Fruit fly (Drosophila melanogaster) whole organism, embryonic: ENCODE data around the gene alpha-Est9.

Source experiments
- Adf1 ChIP-seq: fragments of 200-800 bp; sonication (Bioruptor generic); IDR thresholded peaks from 2 replicates; pipeline ENCODE4 v1.3.6; 2022; ENCODE audit warnings: missing biosample characterization, missing genetic modification characterization
- Asciz ChIP-seq: fragments of 200-800 bp; sonication (Bioruptor generic); optimal IDR thresholded peaks from 2 replicates; lab custom pipeline; 2017; ENCODE audit warnings: missing biosample characterization, mild to moderate bottlenecking, missing genetic modification characterization, missing genetic modification reagents
- B-H1 ChIP-seq: fragments of 200-800 bp; sonication (Bioruptor generic); IDR thresholded peaks from 3 replicates; pipeline ENCODE4 v1.3.6; 2022; ENCODE audit warnings: missing biosample characterization, missing genetic modification characterization
- Bteb2 ChIP-seq: fragments of 200-800 bp; sonication (Bioruptor generic); optimal IDR thresholded peaks from 2 replicates; lab custom pipeline; 2016; ENCODE audit warnings: missing biosample characterization, missing genetic modification characterization
- CG12236 ChIP-seq: fragments of 200-800 bp; sonication (Bioruptor generic); optimal IDR thresholded peaks from 2 replicates; lab custom pipeline; 2016; ENCODE audit warnings: missing biosample characterization, missing genetic modification characterization
- CG12659 ChIP-seq: fragments of 200-800 bp; sonication (Bioruptor generic); optimal IDR thresholded peaks from 3 replicates; lab custom pipeline; 2017; ENCODE audit warnings: mild to moderate bottlenecking, missing biosample characterization, missing genetic modification reagents, missing genetic modification characterization
- CG13424 ChIP-seq: fragments of 200-800 bp; sonication (Bioruptor generic); optimal IDR thresholded peaks from 2 replicates; lab custom pipeline; 2019; ENCODE audit warnings: missing biosample characterization, mild to moderate bottlenecking, missing genetic modification characterization, moderate library complexity
- CG14441 ChIP-seq: fragments of 200-800 bp; sonication (Bioruptor generic); IDR thresholded peaks from 2 replicates; pipeline ENCODE4 v1.3.6; 2022; ENCODE audit warnings: missing biosample characterization, missing genetic modification characterization
- CG15011 ChIP-seq: fragments of 200-800 bp; sonication (Bioruptor generic); optimal IDR thresholded peaks from 3 replicates; lab custom pipeline; 2018; ENCODE audit warnings: missing biosample characterization, mild to moderate bottlenecking, missing genetic modification characterization
- CG15269 ChIP-seq: fragments of 200-800 bp; sonication (Bioruptor generic); optimal IDR thresholded peaks from 2 replicates; lab custom pipeline; 2018; ENCODE audit warnings: missing biosample characterization, mild to moderate bottlenecking, missing genetic modification characterization, moderate library complexity
- CG17802 ChIP-seq: fragments of 200-800 bp; sonication (Bioruptor generic); optimal IDR thresholded peaks from 2 replicates; lab custom pipeline; 2018; ENCODE audit warnings: missing biosample characterization, mild to moderate bottlenecking, missing genetic modification characterization, moderate library complexity
- CG18476 ChIP-seq: fragments of 200-800 bp; sonication (Bioruptor generic); optimal IDR thresholded peaks from 2 replicates; lab custom pipeline; 2016; ENCODE audit warnings: missing biosample characterization, mild to moderate bottlenecking, missing genetic modification characterization
- CG18619 ChIP-seq: fragments of 200-800 bp; sonication (Bioruptor generic); optimal IDR thresholded peaks from 3 replicates; lab custom pipeline; 2017; ENCODE audit warnings: missing biosample characterization, mild to moderate bottlenecking, missing genetic modification characterization
- CG3065 ChIP-seq: fragments of 200-800 bp; sonication (Bioruptor generic); optimal IDR thresholded peaks from 2 replicates; lab custom pipeline; 2016; ENCODE audit warnings: missing biosample characterization, missing genetic modification characterization
- CG31365 ChIP-seq: fragments of 200-800 bp; sonication (Bioruptor generic); optimal IDR thresholded peaks from 2 replicates; lab custom pipeline; 2018; ENCODE audit warnings: missing biosample characterization, mild to moderate bottlenecking, missing genetic modification characterization
- CG3281 ChIP-seq: fragments of 200-800 bp; sonication (Bioruptor generic); optimal IDR thresholded peaks from 3 replicates; lab custom pipeline; 2017; ENCODE audit warnings: missing biosample characterization, mild to moderate bottlenecking, missing genetic modification characterization
- CG34224 ChIP-seq: fragments of 200-800 bp; sonication (Bioruptor generic); IDR thresholded peaks from 3 replicates; pipeline ENCODE4 v1.3.6; 2022; ENCODE audit warnings: missing biosample characterization, missing genetic modification characterization; ENCODE audit not compliant: partially characterized antibody
- CG7963 ChIP-seq: fragments of 200-800 bp; sonication (Bioruptor generic); IDR thresholded peaks from 3 replicates; pipeline ENCODE4 v1.3.6; 2022; ENCODE audit warnings: missing biosample characterization, missing genetic modification characterization; ENCODE audit not compliant: partially characterized antibody
- CG7987 ChIP-seq: fragments of 200-800 bp; sonication (Bioruptor generic); optimal IDR thresholded peaks from 2 replicates; lab custom pipeline; 2018; ENCODE audit warnings: missing biosample characterization, mild to moderate bottlenecking, missing genetic modification characterization, moderate library complexity
- CG8388 ChIP-seq: fragments of 200-800 bp; sonication (Bioruptor generic); optimal IDR thresholded peaks from 2 replicates; lab custom pipeline; 2019; ENCODE audit warnings: missing biosample characterization, mild to moderate bottlenecking, missing genetic modification characterization, moderate library complexity
- CG8765 ChIP-seq: fragments of 200-800 bp; sonication (Bioruptor generic); IDR thresholded peaks from 2 replicates; pipeline ENCODE4 v1.3.6; 2022; ENCODE audit warnings: missing biosample characterization, missing genetic modification characterization
- CkIIα-i1 ChIP-seq: fragments of 200-800 bp; sonication (Bioruptor generic); IDR thresholded peaks from 2 replicates; pipeline ENCODE4 v1.3.6; 2022; ENCODE audit warnings: missing biosample characterization, missing genetic modification characterization
- CoRest ChIP-seq: fragments of 200-800 bp; sonication (Bioruptor generic); optimal IDR thresholded peaks from 3 replicates; lab custom pipeline; 2018; ENCODE audit warnings: missing biosample characterization, mild to moderate bottlenecking, missing genetic modification characterization, moderate library complexity
- D19A ChIP-seq: fragments of 200-800 bp; optimal IDR thresholded peaks from 3 replicates; lab custom pipeline; 2019; ENCODE audit warnings: missing biosample characterization, mild to moderate bottlenecking, missing genetic modification characterization, moderate library complexity
- Doc2 ChIP-seq: fragments of 200-800 bp; sonication (Bioruptor generic); IDR thresholded peaks from 2 replicates; pipeline ENCODE4 v1.3.6; 2022; ENCODE audit warnings: missing biosample characterization, missing genetic modification characterization
- HLHmδ ChIP-seq: fragments of 200-800 bp; sonication (Bioruptor generic); optimal IDR thresholded peaks from 2 replicates; lab custom pipeline; 2018; ENCODE audit warnings: missing biosample characterization, mild to moderate bottlenecking, missing genetic modification characterization, moderate library complexity
- MBD-R2 ChIP-seq: fragments of 200-800 bp; sonication (Bioruptor generic); IDR thresholded peaks from 2 replicates; pipeline ENCODE4 v1.3.6; 2022; ENCODE audit warnings: missing biosample characterization, missing genetic modification characterization
- NC2β ChIP-seq: fragments of 200-800 bp; sonication (Bioruptor generic); optimal IDR thresholded peaks from 2 replicates; lab custom pipeline; 2016; ENCODE audit warnings: missing biosample characterization, missing genetic modification characterization
- Neu2 ChIP-seq: fragments of 200-800 bp; sonication (Bioruptor generic); optimal IDR thresholded peaks from 3 replicates; lab custom pipeline; 2016; ENCODE audit warnings: missing biosample characterization, missing genetic modification characterization, borderline replicate concordance
- PHDP ChIP-seq: fragments of 200-800 bp; sonication (Bioruptor generic); optimal IDR thresholded peaks from 3 replicates; lab custom pipeline; 2018; ENCODE audit warnings: missing biosample characterization, mild to moderate bottlenecking, missing genetic modification characterization, moderate library complexity
- Tbp ChIP-seq: fragments of >200 bp; optimal IDR thresholded peaks from 2 replicates; lab custom pipeline; 2018; ENCODE audit warnings: missing biosample characterization, missing genetic modification characterization
- Usf ChIP-seq: fragments of 200-800 bp; sonication (Bioruptor generic); optimal IDR thresholded peaks from 2 replicates; lab custom pipeline; 2017; ENCODE audit warnings: missing genotype, missing biosample characterization, missing genetic modification characterization
- ac ChIP-seq: fragments of 200-800 bp; sonication (Bioruptor generic); optimal IDR thresholded peaks from 3 replicates; lab custom pipeline; 2017; ENCODE audit warnings: missing biosample characterization, mild to moderate bottlenecking, missing genetic modification characterization
- ap ChIP-seq: fragments of 200-800 bp; sonication (Bioruptor generic); IDR thresholded peaks from 2 replicates; pipeline ENCODE4 v1.3.6; 2022; ENCODE audit warnings: missing biosample characterization, missing genetic modification characterization
- ash1 ChIP-seq: fragments of 200-800 bp; sonication (Bioruptor generic); optimal IDR thresholded peaks from 2 replicates; lab custom pipeline; 2018; ENCODE audit warnings: missing biosample characterization, mild to moderate bottlenecking, missing genetic modification characterization
- az2 ChIP-seq: fragments of 200-800 bp; sonication (Bioruptor generic); optimal IDR thresholded peaks from 3 replicates; lab custom pipeline; 2016; ENCODE audit warnings: missing biosample characterization, missing genetic modification characterization
- cad ChIP-seq: fragments of >200 bp; optimal IDR thresholded peaks from 2 replicates; lab custom pipeline; 2017; ENCODE audit warnings: missing biosample characterization, missing genetic modification characterization
- chinmo ChIP-seq: fragments of 200-800 bp; sonication (Bioruptor generic); IDR thresholded peaks from 4 replicates; pipeline ENCODE4 v1.3.6; 2022; ENCODE audit warnings: missing biosample characterization, missing genetic modification characterization; ENCODE audit not compliant: partially characterized antibody
- danr ChIP-seq: fragments of 200-800 bp; sonication (Bioruptor generic); IDR thresholded peaks from 2 replicates; pipeline ENCODE4 v1.3.6; 2022; ENCODE audit warnings: missing biosample characterization, missing genetic modification characterization
- dimm ChIP-seq: fragments of 200-800 bp; sonication (Bioruptor generic); IDR thresholded peaks from 2 replicates; pipeline ENCODE4 v1.3.6; 2022; ENCODE audit warnings: missing biosample characterization, missing genetic modification characterization
- dpn ChIP-seq, 2 experiments: fragments of 200-800 bp; sonication (Bioruptor generic); optimal IDR thresholded peaks; 3 replicates each; lab custom pipeline; 2016; ENCODE audit warnings: missing biosample characterization in 2 of 2, missing genetic modification characterization in 2 of 2
- hb ChIP-seq: fragments of 200-800 bp; sonication (Bioruptor generic); IDR thresholded peaks from 3 replicates; pipeline ENCODE4 v1.3.6; 2022; ENCODE audit warnings: missing biosample characterization, missing genetic modification characterization; ENCODE audit not compliant: partially characterized antibody
- lab ChIP-seq: fragments of 200-800 bp; sonication (Bioruptor generic); optimal IDR thresholded peaks from 3 replicates; lab custom pipeline; 2017; ENCODE audit warnings: missing biosample characterization, missing genetic modification characterization, mild to moderate bottlenecking, moderate library complexity, missing genetic modification reagents
- maf-S ChIP-seq: fragments of 200-800 bp; sonication (Bioruptor generic); optimal IDR thresholded peaks from 2 replicates; lab custom pipeline; 2016; ENCODE audit warnings: missing biosample characterization, missing genetic modification characterization
- pho ChIP-seq: fragments of 200-800 bp; sonication (Bioruptor generic); optimal IDR thresholded peaks from 2 replicates; lab custom pipeline; 2016; ENCODE audit warnings: missing biosample characterization, missing genetic modification characterization
- pnt ChIP-seq: fragments of 200-800 bp; sonication (Bioruptor generic); optimal IDR thresholded peaks from 3 replicates; lab custom pipeline; 2016; ENCODE audit warnings: missing biosample characterization, missing genetic modification characterization
- psq ChIP-seq: fragments of 200-800 bp; sonication (Bioruptor generic); optimal IDR thresholded peaks from 2 replicates; lab custom pipeline; 2017; ENCODE audit warnings: missing biosample characterization, missing genetic modification characterization
- ranshi ChIP-seq: fragments of 200-800 bp; sonication (Bioruptor generic); IDR thresholded peaks from 2 replicates; pipeline ENCODE4 v1.3.6; 2022; ENCODE audit warnings: missing biosample characterization, missing genetic modification characterization
- stc ChIP-seq: fragments of 200-800 bp; sonication (Bioruptor generic); IDR thresholded peaks from 2 replicates; pipeline ENCODE4 v1.3.6; 2022; ENCODE audit warnings: missing biosample characterization, missing genetic modification characterization
- stwl ChIP-seq: fragments of 200-800 bp; sonication (Bioruptor generic); optimal IDR thresholded peaks from 3 replicates; lab custom pipeline; 2018; ENCODE audit warnings: missing biosample characterization, mild to moderate bottlenecking, missing genetic modification characterization, moderate library complexity
- wdn ChIP-seq: fragments of 200-800 bp; sonication (Bioruptor generic); IDR thresholded peaks from 2 replicates; pipeline ENCODE4 v1.3.6; 2022; ENCODE audit warnings: missing biosample characterization, missing genetic modification characterization

alpha-Est9 gene

dm6 chr3R:7500513-7500912 lies 4.4 kb downstream of the alpha-Est9 start (continued):
- TF ChIP-seq CG15269 (tag; lab: Kevin White, UChicago), result peak; percentile 27
- TF ChIP-seq stc (GFP tag; lab: Robert Waterston, UW), result no peak
- peak in 1 of 2 experiments; percentile 51 for TF ChIP-seq dpn (GFP tag; optimal IDR thresholded peaks at IDR 0.05; lab: Kevin White, UChicago)
- no peak for TF ChIP-seq hb (GFP tag; lab: Robert Waterston, UW)
- no peak for TF ChIP-seq CkIIα-i1 (GFP tag; lab: Robert Waterston, UW)
- no peak for TF ChIP-seq Usf (GFP tag; lab: Kevin White, UChicago)
- TF ChIP-seq dimm (GFP tag; lab: Robert Waterston, UW), result no peak
- TF ChIP-seq CG34224 (GFP tag; lab: Robert Waterston, UW), result no peak
- no peak for TF ChIP-seq az2 (GFP tag; lab: Kevin White, UChicago)
- TF ChIP-seq MBD-R2, result no peak
- TF ChIP-seq CG31365 (tag; lab: Kevin White, UChicago), result no peak
- TF ChIP-seq Neu2 (GFP tag; lab: Kevin White, UChicago), result no peak
- TF ChIP-seq CG18476, result no peak
- peak; percentile 18; the same call in 1 of the 2 replicates for TF ChIP-seq Adf1 (GFP tag; lab: Robert Waterston, UW)
- no peak for TF ChIP-seq CG8765 (GFP tag; lab: Robert Waterston, UW)
- TF ChIP-seq CG7987 (GFP tag; lab: Kevin White, UChicago), result no peak
- TF ChIP-seq PHDP (tag; lab: Kevin White, UChicago), result peak; percentile 52
- TF ChIP-seq CG7963 (GFP tag; lab: Robert Waterston, UW), result no peak
- TF ChIP-seq D19A (tag; lab: Kevin White, UChicago), result no peak
- TF ChIP-seq stwl (tag; lab: Kevin White, UChicago), result no peak
- TF ChIP-seq Tbp (GFP tag; lab: Kevin White, UChicago), result no peak
- TF ChIP-seq CG15011 (GFP tag; lab: Kevin White, UChicago), result no peak
- TF ChIP-seq maf-S (GFP tag; lab: Kevin White, UChicago), result no peak
- TF ChIP-seq CG14441 (GFP tag; lab: Robert Waterston, UW), result peak; percentile 43; the same call in 1 of the 2 replicates
- TF ChIP-seq pho, result peak; percentile 2
- TF ChIP-seq CG12659 (GFP tag; lab: Kevin White, UChicago), result no peak
- TF ChIP-seq Bteb2 (GFP tag; lab: Kevin White, UChicago), result peak; percentile 22
- no peak for TF ChIP-seq cad (GFP tag; lab: Kevin White, UChicago)
- no peak for TF ChIP-seq CG17802 (tag; lab: Kevin White, UChicago)
- no peak for TF ChIP-seq psq
- no peak for TF ChIP-seq HLHmδ
- TF ChIP-seq lab (GFP tag; lab: Kevin White, UChicago), result peak; percentile 58
- TF ChIP-seq ranshi (GFP tag; lab: Robert Waterston, UW), result 0 out of 2 replicates have a peak, but pooled peaks have one; percentile 14
- TF ChIP-seq NC2β (GFP tag; lab: Kevin White, UChicago), result no peak
- TF ChIP-seq CG12236 (GFP tag; lab: Kevin White, UChicago), result no peak
- TF ChIP-seq CG8388 (GFP tag; lab: Kevin White, UChicago), result no peak
- TF ChIP-seq pnt (GFP tag; lab: Kevin White, UChicago), result no peak
- 0 out of 2 replicates have a peak, but pooled peaks have one; percentile 25 for TF ChIP-seq ap (GFP tag; lab: Robert Waterston, UW)
- TF ChIP-seq danr (GFP tag; lab: Robert Waterston, UW), result no peak
- peak; percentile 14 for TF ChIP-seq CG13424
- TF ChIP-seq B-H1, result no peak
- TF ChIP-seq ash1, result no peak
- TF ChIP-seq CG3065 (GFP tag; lab: Kevin White, UChicago), result no peak
- no peak for TF ChIP-seq chinmo (GFP tag; lab: Robert Waterston, UW)
- no peak for TF ChIP-seq wdn
- no peak for TF ChIP-seq CG18619 (GFP tag; lab: Kevin White, UChicago)
- peak; percentile 30 for TF ChIP-seq CoRest (tag; lab: Kevin White, UChicago)
- peak; percentile 30 for TF ChIP-seq CG3281 (GFP tag; lab: Kevin White, UChicago)
- no peak for TF ChIP-seq Asciz
- TF ChIP-seq Doc2 (GFP tag; lab: Robert Waterston, UW), result no peak
- TF ChIP-seq ac, result no peak
